Worm (Caenorhabditis elegans) whole organism, midembryonic: ENCODE data around the gene folt-1.

ENCODE experiments used
- T22C8.4 ChIP-seq: fragments of 200-800 bp; sonication (Bioruptor generic); IDR thresholded peaks from 2 replicates; pipeline ENCODE4 v1.3.6; 2022; ENCODE audit warnings: missing genetic modification characterization, missing compliant biosample characterization
- cog-1 ChIP-seq: sonication (generic microtip); optimal IDR thresholded peaks from 2 replicates; lab custom pipeline; 2016; ENCODE audit warnings: missing genetic modification characterization, missing compliant biosample characterization
- flt-1 ChIP-seq: fragments of 200-800 bp; sonication (Bioruptor generic); IDR thresholded peaks from 2 replicates; pipeline ENCODE4 v1.3.6; 2022; ENCODE audit warnings: missing genetic modification characterization, missing compliant biosample characterization
- klf-2 ChIP-seq: fragments of 200-800 bp; sonication (Bioruptor generic); conservative IDR thresholded peaks from 2 replicates; pipeline ENCODE4 v1.3.6; 2022; ENCODE audit warnings: missing genetic modification reagents, missing genetic modification characterization, missing compliant biosample characterization
- med-1 ChIP-seq: sonication (generic microtip); optimal IDR thresholded peaks from 2 replicates; lab custom pipeline; 2017; ENCODE audit warnings: missing genetic modification characterization, mild to moderate bottlenecking, missing compliant biosample characterization, antibody characterized with exemption, missing genetic modification reagents; ENCODE audit not compliant: insufficient read depth
- ref-1 ChIP-seq: fragments of 200-800 bp; sonication (Bioruptor generic); conservative IDR thresholded peaks from 2 replicates; pipeline ENCODE4 v1.3.6; 2022; ENCODE audit warnings: missing genetic modification reagents, missing genetic modification characterization, missing compliant biosample characterization
- tab-1 ChIP-seq: fragments of 200-800 bp; sonication (Bioruptor generic); IDR thresholded peaks from 2 replicates; pipeline ENCODE4 v1.3.6; 2022; ENCODE audit warnings: missing genetic modification characterization, missing compliant biosample characterization
- ztf-23 ChIP-seq: fragments of 200-800 bp; sonication (Bioruptor generic); IDR thresholded peaks from 2 replicates; pipeline ENCODE4 v1.3.6; 2022; ENCODE audit warnings: missing genetic modification reagents, missing genetic modification characterization, missing compliant biosample characterization
- ztf-29 ChIP-seq: fragments of 200-800 bp; sonication (Bioruptor generic); IDR thresholded peaks from 2 replicates; pipeline ENCODE4 v1.3.6; 2022; ENCODE audit warnings: missing genetic modification reagents, missing genetic modification characterization, missing compliant biosample characterization

Gene folt-1

DNA sequence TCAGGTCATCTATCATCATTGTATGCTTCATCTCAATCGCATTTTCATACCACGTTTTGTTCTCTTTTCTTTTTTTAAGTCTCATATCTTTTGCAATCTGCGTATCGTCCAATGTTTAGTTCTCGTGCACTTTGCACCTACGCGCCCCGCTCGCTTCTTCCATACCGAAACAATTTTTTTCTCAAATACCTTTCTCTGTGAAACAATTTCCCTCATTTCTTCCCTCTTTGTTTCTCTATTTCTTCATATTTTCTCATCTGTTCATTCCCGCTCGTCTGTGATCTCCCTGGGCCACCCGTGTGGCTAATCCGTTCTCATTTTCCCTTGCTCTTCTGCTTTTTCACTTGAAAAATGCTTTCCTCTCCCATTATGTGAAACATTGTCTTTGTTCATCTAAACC lies 953 bp upstream of the folt-1 start:
- TF ChIP-seq med-1 (GFP tag; lab: Kevin White, UChicago) (no peak), klf-2 (GFP tag; lab: Robert Waterston, UW) (no peak), ref-1 (no peak), cog-1 (tag; lab: Kevin White, UChicago) (no peak), flt-1 (GFP tag; lab: Robert Waterston, UW) (no peak)

DNA sequence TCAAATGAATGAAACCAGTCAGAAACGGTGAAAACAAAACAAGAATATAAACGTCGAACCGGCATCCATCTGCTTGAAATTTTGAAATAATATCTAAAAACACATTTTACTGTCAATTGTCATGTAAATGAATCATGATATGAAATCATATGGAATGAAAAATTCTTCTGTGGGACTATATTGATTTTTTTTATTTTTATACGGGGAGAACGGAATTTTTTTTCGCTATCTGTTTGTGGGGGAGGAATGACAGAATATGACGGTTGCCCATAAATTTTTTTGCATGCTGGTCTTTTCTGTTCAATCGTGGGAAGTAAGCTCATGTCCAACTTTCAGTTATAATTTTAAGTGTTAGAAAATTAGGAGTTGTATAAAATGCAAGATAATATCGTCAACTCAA lies 3.4 kb downstream of the folt-1 start, which contains the start of gene C06H2.7:
C06H2.7 (minus strand) TSS at position 101 of the 400 bp plus-strand sequence.
- TF ChIP-seq ref-1 = no peak
- TF ChIP-seq cog-1 (tag; lab: Kevin White, UChicago) = no peak
- no peak for TF ChIP-seq med-1 (GFP tag; lab: Kevin White, UChicago)
- TF ChIP-seq ztf-23 (GFP tag; lab: Robert Waterston, UW) = no peak
- TF ChIP-seq tab-1 (GFP tag; lab: Robert Waterston, UW) = no peak
- no peak for TF ChIP-seq ztf-29 (GFP tag; lab: Robert Waterston, UW)
- TF ChIP-seq klf-2 (GFP tag; lab: Robert Waterston, UW) = no peak
- no peak for TF ChIP-seq T22C8.4

DNA sequence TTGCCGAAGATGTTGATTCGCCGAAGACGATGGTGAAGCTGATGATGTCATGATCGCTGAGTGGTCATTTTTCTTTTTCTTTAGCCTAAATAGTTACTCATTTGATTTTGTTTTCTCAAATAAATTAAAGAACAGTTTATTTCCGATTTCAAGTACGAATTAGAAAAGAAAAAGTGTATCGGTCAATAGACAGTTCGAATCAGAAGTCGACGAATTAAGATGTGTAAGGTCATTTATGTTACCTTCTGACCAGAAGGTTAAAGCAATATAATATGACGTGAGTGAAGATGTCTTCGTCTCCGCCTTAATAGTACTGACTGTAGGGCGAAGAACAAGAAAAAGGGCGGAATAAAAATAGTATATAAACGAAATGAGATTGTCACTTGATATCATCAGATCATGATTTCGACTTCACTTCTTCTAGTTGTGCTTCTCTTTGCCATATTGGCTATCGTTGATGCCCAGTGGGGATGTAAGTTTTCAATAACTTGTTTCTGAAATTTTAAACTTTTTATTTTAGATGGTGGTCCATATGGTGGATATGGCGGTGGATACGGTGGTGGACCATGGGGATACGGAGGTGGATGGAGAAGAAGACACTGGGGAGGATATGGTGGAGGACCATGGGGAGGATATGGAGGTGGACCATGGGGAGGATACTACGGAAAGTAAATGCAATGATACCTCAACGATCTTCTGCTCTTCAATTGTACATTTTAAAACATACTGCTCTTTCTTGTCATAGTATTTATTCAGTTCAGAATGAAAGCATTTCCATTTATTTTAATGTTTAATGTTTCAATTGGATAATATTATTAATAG lies 5.9 kb downstream of the folt-1 start, which contains the start of the genes T19C4.24 and nlp-33:
T19C4.24 (minus strand) TSS at position 51 of the 822 bp plus-strand sequence.
nlp-33 (plus strand) TSS at position 389 of the 822 bp plus-strand sequence.
- TF ChIP-seq T22C8.4 (no peak), ztf-23 (GFP tag; lab: Robert Waterston, UW) (no peak), med-1 (GFP tag; lab: Kevin White, UChicago) (no peak), tab-1 (GFP tag; lab: Robert Waterston, UW) (no peak), ref-1 (no peak), klf-2 (GFP tag; lab: Robert Waterston, UW) (no peak), ztf-29 (GFP tag; lab: Robert Waterston, UW) (no peak), cog-1 (tag; lab: Kevin White, UChicago) (no peak), flt-1 (GFP tag; lab: Robert Waterston, UW) (no peak)

DNA sequence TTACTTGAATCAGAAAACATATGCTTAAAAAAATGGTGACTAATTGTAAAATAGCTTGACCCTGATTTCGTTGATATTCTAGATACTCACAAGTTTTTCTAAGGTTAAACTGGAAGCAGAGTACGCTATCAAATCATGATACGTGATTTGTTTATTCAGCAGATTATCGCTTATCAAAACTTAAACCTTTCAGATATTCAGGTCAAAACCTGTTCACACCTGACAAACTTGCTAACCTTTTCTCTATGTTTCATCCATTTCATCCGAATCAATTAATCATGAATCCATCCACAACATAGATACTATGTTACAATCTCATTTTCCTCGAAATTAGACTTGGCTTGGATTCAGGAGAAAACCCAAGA lies 6.5 kb downstream of the folt-1 start:
- TF ChIP-seq cog-1 (tag; lab: Kevin White, UChicago) = no peak
- TF ChIP-seq ref-1 = no peak
- TF ChIP-seq tab-1 (GFP tag; lab: Robert Waterston, UW) = no peak
- TF ChIP-seq ztf-23 (GFP tag; lab: Robert Waterston, UW) = no peak
- TF ChIP-seq klf-2 (GFP tag; lab: Robert Waterston, UW) = no peak
- no peak for TF ChIP-seq med-1 (GFP tag; lab: Kevin White, UChicago)

DNA sequence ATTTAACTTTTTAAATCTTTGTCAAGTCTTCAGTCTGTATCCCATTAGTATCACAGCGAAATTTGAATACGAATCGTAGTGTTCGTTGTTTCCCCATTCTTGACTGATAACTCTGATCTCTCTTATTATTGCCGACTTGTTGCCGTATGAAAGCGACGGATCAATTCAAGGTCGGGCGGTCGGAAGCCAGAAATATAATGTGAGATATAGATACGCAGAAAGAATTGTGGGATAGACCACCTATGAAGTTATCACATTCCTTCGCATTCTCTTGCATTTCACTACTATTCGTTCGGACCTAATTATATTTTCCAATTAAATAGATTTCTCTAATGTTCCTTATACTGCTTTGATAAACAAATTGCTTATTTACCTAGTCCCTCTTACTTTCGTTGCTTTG lies 7.7 kb downstream of the folt-1 start:
- TF ChIP-seq ztf-29 (GFP tag; lab: Robert Waterston, UW) (no peak), tab-1 (GFP tag; lab: Robert Waterston, UW) (no peak), cog-1 (tag; lab: Kevin White, UChicago) (no peak), flt-1 (GFP tag; lab: Robert Waterston, UW) (no peak), ztf-23 (GFP tag; lab: Robert Waterston, UW) (no peak), med-1 (GFP tag; lab: Kevin White, UChicago) (no peak), ref-1 (no peak), klf-2 (GFP tag; lab: Robert Waterston, UW) (no peak), T22C8.4 (no peak)

DNA sequence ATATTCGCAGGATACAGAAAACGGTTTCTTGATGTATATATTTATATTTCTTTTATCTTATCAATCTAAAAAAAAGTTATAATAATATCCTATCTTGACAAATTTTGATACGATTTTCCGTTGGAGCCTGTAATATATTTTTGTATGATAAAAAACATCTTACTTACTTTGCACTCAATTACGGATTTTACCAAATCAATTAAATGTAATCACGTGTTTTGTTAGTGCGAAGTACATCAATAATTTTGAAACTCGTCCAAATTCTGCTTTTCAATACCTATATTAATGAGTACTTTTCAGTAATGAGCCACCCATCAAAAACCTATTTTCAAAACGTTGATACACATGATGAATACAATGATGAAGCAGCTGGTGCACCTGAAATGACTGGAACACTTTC lies 8.1 kb downstream of the folt-1 start, which contains the start of gene T19C4.1:
T19C4.1 (plus strand) TSS at position 301 of the 400 bp plus-strand sequence.
- TF ChIP-seq ztf-29 (GFP tag; lab: Robert Waterston, UW) (no peak), ref-1 (no peak), med-1 (GFP tag; lab: Kevin White, UChicago) (no peak), ztf-23 (GFP tag; lab: Robert Waterston, UW) (no peak), flt-1 (GFP tag; lab: Robert Waterston, UW) (no peak), tab-1 (GFP tag; lab: Robert Waterston, UW) (no peak), cog-1 (tag; lab: Kevin White, UChicago) (no peak), klf-2 (GFP tag; lab: Robert Waterston, UW) (no peak), T22C8.4 (no peak)

DNA sequence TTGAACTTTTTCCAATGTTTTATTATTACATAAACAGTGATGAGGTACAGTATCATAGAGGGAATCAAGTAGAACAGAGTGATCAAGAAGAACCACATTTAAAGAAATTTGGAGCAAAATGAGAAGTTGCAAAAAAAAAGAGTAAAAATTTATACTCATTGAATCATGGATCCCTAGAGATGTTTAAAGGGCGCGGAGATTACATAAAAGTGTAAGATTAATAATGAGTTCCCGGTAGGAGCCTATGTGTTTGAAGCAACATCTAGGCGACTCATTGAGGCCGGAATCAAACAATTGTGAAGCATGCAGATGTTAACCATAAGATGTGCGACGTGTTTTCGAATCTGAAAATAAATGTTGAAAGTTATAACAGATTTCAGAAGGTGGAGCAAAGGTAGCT lies 11.1 kb downstream of the folt-1 start, which contains the start of gene srg-39:
srg-39 (minus strand) TSS at position 101 of the 400 bp plus-strand sequence.
- no peak for TF ChIP-seq ref-1
- no peak for TF ChIP-seq klf-2 (GFP tag; lab: Robert Waterston, UW)
- no peak for TF ChIP-seq med-1 (GFP tag; lab: Kevin White, UChicago)
- TF ChIP-seq T22C8.4 = no peak
- TF ChIP-seq ztf-23 (GFP tag; lab: Robert Waterston, UW) = no peak
- TF ChIP-seq tab-1 (GFP tag; lab: Robert Waterston, UW) = no peak
- TF ChIP-seq flt-1 (GFP tag; lab: Robert Waterston, UW) = no peak
- no peak for TF ChIP-seq cog-1 (tag; lab: Kevin White, UChicago)
- no peak for TF ChIP-seq ztf-29 (GFP tag; lab: Robert Waterston, UW)

DNA sequence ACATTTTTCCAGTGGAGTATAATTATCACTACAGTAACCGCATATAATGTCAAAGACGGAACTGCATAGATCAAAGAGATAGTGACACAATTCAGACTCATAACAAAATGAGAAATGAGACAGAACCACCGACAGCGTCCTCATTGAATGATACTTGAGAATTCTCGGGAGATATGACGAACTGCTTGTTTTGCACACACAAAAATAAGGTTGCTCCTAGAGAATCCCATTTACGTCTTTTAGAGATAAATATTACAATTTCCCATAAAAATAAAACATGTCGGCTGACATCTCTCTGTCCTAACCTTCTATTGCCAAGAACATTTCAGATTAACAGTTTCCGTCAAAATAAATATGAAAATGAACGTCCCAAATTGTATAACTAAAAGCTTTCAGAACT lies 14.3 kb downstream of the folt-1 start, which contains the start of gene srg-38:
srg-38 (minus strand) TSS at position 101 of the 400 bp plus-strand sequence.
- TF ChIP-seq ref-1 (no peak), klf-2 (GFP tag; lab: Robert Waterston, UW) (no peak), ztf-29 (GFP tag; lab: Robert Waterston, UW) (no peak)

DNA sequence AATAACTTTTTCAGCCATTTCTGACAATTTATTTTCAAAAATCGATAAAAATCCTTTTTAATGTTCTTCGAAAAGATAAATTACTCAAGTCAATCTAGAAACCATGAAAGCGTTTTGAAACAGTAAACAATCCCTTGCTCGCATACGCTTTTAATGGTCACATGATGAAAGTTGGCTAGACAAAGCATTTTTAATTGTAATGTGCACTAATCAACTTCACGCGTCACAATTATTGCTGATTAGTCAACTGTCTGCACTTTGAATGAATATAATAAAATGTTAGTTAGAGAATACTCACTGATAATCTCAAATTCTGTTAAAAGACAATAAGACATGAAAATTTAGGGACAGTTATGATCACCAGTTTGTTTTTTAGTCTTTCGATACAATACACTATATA lies 15.3 kb downstream of the folt-1 start:
- TF ChIP-seq med-1 (GFP tag; lab: Kevin White, UChicago) (no peak), T22C8.4 (no peak), tab-1 (GFP tag; lab: Robert Waterston, UW) (no peak), cog-1 (tag; lab: Kevin White, UChicago) (no peak), ref-1 (no peak), ztf-23 (GFP tag; lab: Robert Waterston, UW) (no peak), ztf-29 (GFP tag; lab: Robert Waterston, UW) (no peak), flt-1 (GFP tag; lab: Robert Waterston, UW) (no peak), klf-2 (GFP tag; lab: Robert Waterston, UW) (no peak)
